Fruit fly (Drosophila melanogaster) whole organism, larva: Measurements from ENCODE around the gene CG5181.

Experiments used
- noc ChIP-seq: fragments of 200-800 bp; sonication (Bioruptor generic); optimal IDR thresholded peaks from 3 replicates; lab custom pipeline; 2019; ENCODE audit warnings: missing biosample characterization, mild to moderate bottlenecking, missing genetic modification characterization, moderate library complexity

Gene CG5181

DNA sequence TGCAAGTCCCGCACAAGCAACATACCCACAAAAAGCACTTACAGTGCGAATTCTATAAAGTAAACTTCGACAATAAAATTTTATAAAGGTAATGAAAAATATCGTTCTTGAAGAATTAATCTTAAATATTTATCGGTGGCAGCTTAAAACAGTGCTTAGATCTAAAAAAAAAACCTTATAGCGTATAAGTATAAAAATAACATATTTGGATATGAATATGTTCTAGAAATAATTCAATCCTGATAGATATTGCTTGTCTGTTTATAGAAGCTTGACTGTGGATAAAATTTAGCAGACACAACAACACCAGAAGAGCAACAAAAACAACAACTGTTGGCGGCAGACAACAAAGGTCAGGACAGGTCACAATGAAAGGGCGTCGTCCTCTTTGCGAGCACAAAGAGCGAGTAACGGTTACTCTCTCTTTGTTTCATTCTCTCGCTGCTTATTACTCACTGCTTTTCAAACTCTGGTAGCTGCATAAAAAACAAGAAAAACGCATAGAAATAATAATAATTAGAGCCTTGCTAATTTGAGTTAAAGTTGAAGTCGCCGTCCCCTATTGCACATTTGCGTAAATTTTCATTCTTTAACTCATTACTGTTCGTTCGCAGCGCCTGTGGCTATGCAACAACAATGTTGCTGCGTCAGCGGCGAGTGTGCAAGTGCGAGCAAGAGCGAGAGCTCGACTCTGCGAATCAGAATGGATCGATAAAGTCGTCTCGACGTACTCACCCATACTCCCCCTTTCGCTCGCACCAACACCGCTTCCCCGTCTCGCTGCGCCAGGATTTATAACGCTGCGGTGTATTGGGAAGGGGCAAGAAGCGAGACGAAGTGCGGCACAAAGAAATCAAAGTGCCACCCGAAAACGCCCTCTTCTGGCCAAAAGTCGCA, 10.0 kb upstream of the CG5181 start:
- peak; percentile 32 for TF ChIP-seq noc (tag; lab: Kevin White, UChicago)

DNA sequence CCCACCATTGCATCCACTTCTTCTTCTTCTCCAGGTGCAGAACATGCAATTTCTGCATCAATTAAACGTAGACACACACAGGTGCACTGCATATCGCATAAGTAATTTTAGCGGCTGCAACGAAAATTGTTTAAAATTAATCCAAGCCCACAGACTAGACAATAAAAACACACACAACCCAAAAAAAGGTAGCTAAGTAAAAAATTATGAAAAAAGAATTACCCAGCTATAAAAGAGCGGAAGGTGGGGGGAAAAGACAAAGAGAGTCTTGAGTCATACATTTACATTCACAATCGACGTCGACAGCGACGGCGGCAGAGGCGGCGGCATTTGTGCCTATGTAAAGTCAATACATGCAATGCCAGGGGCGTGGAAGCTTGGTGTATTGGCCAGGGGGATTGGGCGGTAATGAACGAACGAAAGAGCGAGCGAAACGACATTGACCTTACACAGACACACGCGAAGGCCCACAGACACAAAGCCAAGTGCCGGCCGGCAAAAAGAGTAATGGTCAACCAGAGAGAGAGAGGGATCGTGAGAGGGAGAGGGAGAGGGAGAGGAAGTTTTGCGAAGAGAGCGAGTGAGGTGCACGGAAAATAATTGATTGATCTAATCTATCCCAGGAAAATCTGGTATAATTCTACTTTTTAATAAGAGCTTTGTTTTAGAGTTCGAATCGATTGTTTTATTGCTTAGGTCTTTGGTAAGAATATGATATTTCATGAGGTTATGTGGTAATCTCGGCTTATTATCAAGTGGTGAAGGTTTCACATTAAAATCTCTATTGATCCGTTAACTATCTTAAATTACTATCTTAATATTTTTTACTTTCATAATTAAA, 8.8 kb upstream of the CG5181 start:
- no peak for TF ChIP-seq noc (tag; lab: Kevin White, UChicago)

DNA sequence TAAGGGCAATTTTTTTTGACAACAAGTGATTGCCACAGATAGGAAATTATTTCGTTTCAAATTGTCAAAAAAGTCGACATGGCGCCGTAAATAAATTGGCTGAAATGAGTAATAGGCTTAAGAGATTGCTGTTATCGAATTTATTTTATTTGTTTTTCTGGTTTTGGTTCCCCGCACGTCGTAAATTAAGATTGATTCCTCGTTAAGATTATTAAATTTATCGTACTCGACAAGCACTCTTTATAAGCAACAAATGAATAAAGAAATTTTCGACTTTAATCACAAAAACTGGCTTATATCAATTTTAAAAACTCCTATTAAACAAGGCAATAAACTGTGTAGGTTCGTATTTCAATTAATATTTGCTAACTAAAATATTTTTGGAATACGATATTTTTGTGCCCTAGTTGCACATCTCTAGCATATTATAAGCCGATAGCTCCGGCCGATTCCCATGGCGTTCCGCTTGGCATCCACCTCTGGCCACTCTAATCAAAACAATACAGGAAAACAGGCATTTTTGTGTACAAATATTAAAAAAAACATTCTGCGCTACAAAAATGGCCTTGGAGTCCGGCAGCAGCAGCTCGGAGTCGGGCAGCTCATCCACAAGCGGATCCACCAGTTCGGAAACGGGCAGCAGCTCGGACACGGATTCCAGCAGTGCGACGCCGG, 2.5 kb upstream of the CG5181 start, which contains the start of gene chm:
Gene chm, plus strand, starts transcription at position 471 of the 675 bp plus-strand sequence.
- peak; percentile 63 for TF ChIP-seq noc (tag; lab: Kevin White, UChicago)

DNA sequence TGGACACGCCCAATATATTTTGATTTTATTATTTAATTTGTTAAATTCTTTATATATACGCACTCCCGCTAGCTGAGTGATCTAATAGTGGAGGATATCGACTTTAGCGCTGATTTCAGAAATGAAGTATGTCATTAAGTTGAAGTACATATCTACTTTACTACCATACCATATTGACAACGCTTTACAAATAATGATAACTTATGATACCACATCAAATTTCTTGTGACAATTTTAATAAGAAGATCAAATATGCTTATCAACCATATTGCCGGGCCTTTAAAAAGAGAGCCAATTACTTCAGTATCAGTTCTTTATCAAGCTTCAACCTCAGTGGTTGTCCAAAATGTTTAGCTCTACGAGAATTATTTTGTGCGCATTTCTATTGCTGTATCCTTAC, 1.0 kb upstream of the CG5181 start, which contains the start of gene CG15818:
Gene CG15818, plus strand, starts transcription at position 301 of the 400 bp plus-strand sequence.
- TF ChIP-seq noc (tag; lab: Kevin White, UChicago), result no peak

DNA sequence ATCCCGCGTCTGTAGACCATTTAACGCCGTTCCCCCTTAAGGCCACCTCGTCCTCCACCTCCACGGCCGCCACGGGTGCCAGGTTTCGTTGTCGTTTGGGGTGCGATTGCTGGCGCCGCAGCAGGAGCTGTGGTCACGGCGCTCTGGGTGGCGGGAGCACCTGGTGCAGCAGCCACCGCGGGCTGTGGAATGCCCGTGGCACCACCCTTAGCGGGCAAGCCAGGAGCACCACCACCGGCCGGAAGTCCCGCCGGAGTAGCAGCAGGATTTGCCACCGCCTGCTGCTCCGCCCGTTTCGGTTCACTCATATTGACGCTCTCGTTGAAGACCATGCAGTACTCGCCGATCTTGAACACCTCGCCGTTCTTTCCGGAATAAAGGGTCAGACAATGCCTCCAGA, 602 bp downstream of the CG5181 start:
- no peak for TF ChIP-seq noc (tag; lab: Kevin White, UChicago)

DNA sequence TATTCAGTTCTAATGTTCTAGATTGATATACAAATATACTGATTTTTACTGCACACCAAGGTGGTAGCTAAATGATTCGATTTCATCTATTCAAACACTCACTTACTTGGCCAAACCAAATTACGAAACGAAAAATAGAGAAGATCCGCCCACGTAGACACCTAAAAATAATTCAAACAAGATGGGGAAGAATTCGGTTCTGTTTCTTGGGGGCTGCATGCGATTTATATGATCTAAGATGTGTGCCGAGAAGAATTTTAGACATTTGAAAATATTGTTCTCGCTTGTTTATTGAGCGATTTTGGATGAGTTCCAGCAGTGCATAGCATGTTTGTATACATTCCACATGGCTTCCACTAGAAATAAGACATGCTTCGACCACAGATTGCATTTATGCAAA, 2.0 kb downstream of the CG5181 start:
- no peak for TF ChIP-seq noc (tag; lab: Kevin White, UChicago)

DNA sequence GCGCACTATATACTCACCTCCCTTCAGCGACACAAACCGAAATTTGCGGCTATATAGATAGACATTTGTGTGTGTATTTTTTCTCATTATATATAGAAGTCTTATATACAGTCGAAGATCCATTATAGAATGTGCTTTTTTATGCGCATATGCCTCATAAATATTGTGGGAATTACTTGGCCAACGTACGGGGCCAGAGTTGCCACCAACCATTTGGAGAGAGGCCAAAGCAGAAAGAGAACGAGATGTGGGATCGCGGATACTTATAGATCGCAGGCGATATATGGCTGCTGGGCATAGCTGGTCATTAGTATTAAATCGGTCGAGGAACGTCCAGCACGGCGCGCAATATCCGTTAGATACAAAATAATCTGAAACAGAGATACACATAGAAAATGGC, 4.7 kb downstream of the CG5181 start, which contains the start of gene CG5177:
Gene CG5177, plus strand, starts transcription at position 305 of the 400 bp plus-strand sequence.
- TF ChIP-seq noc (tag; lab: Kevin White, UChicago), result no peak

DNA sequence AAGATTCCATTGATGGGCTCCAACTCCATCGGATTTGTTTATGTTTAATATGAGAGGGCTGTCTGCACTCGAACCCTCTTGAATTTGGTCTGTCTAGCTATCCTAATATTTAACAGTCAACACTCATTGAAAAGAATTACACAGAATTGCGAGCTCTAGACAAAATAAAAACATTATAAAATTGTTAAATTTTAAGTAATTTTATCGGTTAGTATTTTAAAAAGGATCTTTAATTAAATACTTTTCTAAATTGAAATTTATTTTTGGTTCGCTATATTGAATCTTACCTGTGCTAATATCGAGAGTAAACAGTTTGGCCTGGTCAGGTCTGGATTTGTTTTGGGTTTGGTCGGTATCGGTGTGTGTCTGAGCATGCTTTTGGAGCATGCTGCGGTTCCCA, 8.0 kb downstream of the CG5181 start:
- TF ChIP-seq noc (tag; lab: Kevin White, UChicago), result peak; percentile 88

DNA sequence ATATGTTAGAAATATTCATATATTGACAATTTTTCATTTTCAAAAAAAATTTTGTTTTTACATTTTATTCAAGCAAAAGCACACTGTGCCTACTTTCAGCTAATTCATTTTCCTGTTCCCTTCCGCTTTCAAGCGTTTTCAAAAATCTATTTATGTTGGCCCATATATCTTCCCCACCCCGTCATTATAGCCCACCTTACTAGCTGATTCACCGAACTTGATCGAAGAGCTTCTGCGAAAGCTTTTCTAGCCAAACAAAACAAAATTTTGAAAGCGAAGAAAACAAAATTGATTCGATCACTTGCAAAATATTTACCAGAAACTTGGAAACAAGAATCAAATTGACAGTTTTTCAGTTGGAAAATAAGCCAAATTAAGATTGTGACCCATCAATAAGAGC, 8.6 kb downstream of the CG5181 start, which contains the start of gene CG5171:
Gene CG5171, plus strand, starts transcription at position 311 of the 400 bp plus-strand sequence.
- TF ChIP-seq noc (tag; lab: Kevin White, UChicago), result no peak

DNA sequence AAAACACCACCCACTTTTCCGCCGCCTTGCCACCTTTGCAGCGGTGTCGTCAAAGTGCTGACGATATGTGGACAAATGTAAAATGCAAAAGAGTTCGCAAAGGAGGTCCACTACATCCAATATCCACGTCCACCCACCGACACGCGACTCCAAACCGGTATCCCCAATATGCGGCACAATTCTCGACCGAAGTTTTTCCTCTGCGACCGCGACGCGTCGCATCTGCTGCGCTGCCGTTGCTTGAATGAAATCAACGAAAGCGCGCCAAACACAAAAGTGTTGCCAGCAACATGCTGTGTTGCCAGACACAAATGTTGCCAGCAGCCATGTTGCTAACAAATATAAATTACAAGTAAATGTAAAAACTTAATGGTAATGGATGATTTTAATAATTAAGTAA, 11.1 kb downstream of the CG5181 start, which contains the start of gene CG5160:
Gene CG5160, minus strand, starts transcription at position 223 of the 400 bp plus-strand sequence.
- no peak for TF ChIP-seq noc (tag; lab: Kevin White, UChicago)

DNA sequence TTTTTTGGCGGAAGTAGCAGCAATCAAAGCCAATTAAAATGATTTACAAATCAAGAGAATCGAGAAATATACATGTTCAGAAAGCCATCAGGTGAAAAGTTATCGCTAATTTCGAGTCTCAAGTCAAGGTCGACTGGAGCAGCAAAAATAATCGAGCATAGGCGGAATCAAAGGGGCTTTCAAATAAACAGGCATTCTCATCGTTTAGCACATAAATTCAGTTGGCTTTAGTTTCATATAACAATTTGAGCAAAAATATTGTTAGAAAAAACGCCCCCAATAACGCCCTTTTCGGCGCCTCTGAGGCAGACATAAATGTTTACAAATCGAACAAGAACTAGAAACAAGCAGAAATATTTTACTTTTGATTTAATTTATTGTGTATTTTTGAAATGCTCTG, 11.9 kb downstream of the CG5181 start:
- no peak for TF ChIP-seq noc (tag; lab: Kevin White, UChicago)

DNA sequence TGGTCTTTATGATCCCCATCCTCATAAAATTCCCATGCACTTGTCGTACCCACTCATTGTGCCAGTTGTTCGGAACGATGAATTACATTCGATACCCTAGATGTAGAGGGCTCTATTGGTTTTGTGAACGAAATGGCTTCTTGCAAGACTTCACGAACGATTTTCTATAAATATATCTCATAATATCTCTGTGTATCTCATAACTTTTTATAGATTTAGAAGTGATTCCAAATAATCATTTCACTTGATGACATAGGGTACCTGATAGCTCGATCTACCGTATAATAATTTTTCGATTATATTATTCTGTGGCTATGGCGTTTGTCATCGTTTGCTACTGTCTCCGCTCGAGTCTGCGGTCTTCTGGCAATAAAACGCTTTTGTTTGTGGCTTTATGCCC, 12.6 kb downstream of the CG5181 start:
- TF ChIP-seq noc (tag; lab: Kevin White, UChicago), result peak; percentile 44

DNA sequence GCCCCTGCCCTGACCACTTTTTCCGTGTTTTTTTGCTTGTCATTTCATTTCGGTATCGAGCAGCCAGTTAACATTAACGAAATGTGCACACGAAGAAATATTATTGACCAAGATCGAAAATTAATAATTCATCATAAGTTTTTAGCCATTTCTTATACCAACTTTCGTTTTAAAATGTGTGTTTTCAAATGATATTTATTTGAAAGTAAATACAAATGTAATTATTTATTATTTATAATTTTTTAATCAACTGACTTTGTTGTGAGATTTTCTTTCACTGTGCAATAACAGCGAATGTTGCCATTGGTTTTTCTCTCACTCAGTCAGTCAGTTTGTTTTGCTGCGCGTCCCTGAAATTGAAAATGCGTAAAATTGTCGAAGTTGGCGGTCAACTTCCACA, 13.8 kb downstream of the CG5181 start:
- no peak for TF ChIP-seq noc (tag; lab: Kevin White, UChicago)

DNA sequence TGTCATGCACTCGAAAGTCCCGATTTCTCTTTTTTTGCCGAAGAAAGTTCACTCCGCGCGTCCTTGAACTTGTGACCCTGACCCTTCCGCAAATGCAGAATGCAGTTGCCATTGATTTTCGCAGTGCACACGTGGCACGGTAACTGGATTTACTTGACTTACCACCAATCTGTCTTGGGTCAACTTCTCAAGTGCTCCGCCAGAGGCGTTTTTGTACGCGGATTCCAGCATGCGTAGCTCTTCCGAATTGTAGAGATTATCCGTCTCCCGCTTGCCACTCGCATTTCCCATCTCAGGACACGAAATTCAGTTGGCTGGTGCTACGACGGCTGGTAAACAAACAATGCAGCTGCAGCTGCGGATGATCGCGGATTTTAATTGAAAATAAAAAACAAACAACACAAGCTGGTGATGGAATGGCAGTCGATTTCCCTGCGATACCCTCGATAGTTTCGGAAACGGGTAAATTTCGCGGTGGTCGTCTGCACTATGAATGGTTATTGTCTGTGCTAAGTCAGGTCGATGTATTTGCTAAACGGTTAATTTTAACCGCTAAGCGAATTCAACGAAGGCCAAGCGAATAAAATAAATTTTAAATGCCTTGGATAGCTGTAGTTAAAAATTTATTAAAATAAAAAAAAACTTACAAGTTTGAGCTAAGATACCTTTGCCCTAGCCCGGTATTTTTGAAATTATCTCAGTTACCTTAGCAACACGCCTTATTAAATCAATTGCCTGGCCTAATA, 21.6 kb downstream of the CG5181 start, which contains the start of the genes CG5149 and gudu:
Gene CG5149, minus strand, starts transcription at position 441 of the 746 bp plus-strand sequence.
Gene gudu, plus strand, starts transcription at position 696 of the 746 bp plus-strand sequence.
- no peak for TF ChIP-seq noc (tag; lab: Kevin White, UChicago)
